Fruit fly (Drosophila melanogaster): ENCODE results near the gene CG3348.

Gene CG3348

dm6 chr3R:27274533-27275447 is 17.2 kb downstream of the CG3348 start, which contains the start of gene CG5938:
CG5938 (plus strand) TSS chr3R:27274794.
- TF ChIP-seq CG8478 (optimal IDR thresholded peaks at IDR 0.05) (no peak), CTCF (optimal IDR thresholded peaks at IDR 0.05) (no peak)

- peak in 1 of 2 experiments; percentile 3 for TF ChIP-seq CTCF (optimal IDR thresholded peaks at IDR 0.05)
- TF ChIP-seq CG8478 (optimal IDR thresholded peaks at IDR 0.05) = no peak
These were observed 18.6 kb downstream of the CG3348 start, which contains the start of gene CG5934 for dm6 chr3R:27273118-27274062. CG5934 (plus strand) TSS chr3R:27273705.

dm6 chr3R:27272233-27272632 is 19.8 kb downstream of the CG3348 start:
- TF ChIP-seq CG8478 (optimal IDR thresholded peaks at IDR 0.05) (no peak), CTCF (optimal IDR thresholded peaks at IDR 0.05) (no peak)

- TF ChIP-seq CTCF (optimal IDR thresholded peaks at IDR 0.05) (no peak), CG8478 (optimal IDR thresholded peaks at IDR 0.05) (no peak)
These were observed 21.4 kb downstream of the CG3348 start for dm6 chr3R:27270379-27271266.

DNA sequence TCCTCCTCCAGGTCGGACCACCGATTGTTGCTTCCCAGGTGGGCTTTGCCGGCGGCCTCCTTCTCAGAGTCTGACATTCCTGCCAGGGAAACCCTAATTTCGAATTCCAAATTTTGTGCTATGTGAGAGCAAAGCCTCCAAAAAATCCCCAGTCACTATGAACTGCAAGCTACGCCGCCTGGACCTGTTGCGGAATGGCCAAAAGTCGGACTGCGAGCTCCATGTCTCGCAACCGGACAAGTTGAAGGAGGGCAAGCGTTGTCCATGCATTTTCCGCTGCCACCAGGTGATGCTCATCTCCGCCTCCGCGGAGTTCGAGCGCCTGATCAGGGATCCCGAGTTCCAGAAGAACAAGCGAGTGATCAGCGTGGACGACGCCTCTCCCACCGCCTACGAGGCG is 26.7 kb downstream of the CG3348 start, which contains the start of the genes CG14262 and CG14260:
CG14262 (minus strand) TSS at position 101 of the 400 bp plus-strand sequence.
CG14260 (plus strand) TSS at position 128 of the 400 bp plus-strand sequence.
- no peak for TF ChIP-seq CG8478 (optimal IDR thresholded peaks at IDR 0.05)
- no peak for TF ChIP-seq CTCF (optimal IDR thresholded peaks at IDR 0.05)

DNA sequence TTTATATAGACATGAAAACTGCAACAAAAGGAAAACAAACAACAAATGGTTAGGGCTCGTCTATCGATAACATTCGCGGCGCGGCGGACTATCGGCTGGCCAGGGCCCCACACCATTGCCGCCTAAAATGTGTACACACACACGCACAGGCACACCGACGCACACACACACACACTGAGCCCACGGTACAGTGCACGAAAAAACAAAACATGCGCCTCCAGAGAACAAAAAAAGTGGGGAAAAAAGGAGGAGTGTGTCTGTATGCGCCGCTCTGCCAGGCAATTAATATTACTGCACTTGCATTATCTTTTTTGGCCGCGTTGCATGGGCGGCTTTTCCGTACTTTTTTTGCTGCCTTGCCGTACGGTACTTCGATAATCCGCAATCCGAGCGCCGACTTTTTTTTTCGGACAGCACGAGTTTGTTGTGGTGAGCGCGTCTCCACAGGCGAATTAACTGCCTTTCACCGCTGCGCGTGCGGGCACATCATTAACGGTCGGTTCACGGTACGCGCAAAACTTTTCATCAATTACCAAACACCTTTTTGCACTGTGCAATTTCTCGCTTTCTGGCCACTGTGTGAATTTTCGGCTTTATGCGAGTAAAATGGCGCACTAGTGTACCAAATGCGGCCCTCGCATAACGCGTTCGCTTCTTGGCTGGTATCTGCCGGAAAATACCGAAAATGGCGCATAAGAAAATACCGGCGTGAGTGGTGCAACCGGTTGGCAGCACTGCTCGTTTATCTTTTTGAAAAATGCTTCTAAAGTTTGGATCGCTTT is 28.4 kb downstream of the CG3348 start, which contains the start of gene woc:
woc (minus strand) TSS at position 622 of the 782 bp plus-strand sequence.
- peak; percentile 24 to 33 for TF ChIP-seq CTCF (optimal IDR thresholded peaks at IDR 0.05)
- TF ChIP-seq CG8478 (optimal IDR thresholded peaks at IDR 0.05) = no peak

dm6 chr3R:27253921-27254376 is 38.1 kb downstream of the CG3348 start:
- no peak for TF ChIP-seq CTCF (optimal IDR thresholded peaks at IDR 0.05)
- TF ChIP-seq CG8478 (optimal IDR thresholded peaks at IDR 0.05) = no peak

dm6 chr3R:27253136-27253920 is 38.7 kb downstream of the CG3348 start, which contains the start of gene pll:
pll (minus strand) TSS chr3R:27253182.
- TF ChIP-seq CTCF (optimal IDR thresholded peaks at IDR 0.05) = no peak
- no peak for TF ChIP-seq CG8478 (optimal IDR thresholded peaks at IDR 0.05)

DNA sequence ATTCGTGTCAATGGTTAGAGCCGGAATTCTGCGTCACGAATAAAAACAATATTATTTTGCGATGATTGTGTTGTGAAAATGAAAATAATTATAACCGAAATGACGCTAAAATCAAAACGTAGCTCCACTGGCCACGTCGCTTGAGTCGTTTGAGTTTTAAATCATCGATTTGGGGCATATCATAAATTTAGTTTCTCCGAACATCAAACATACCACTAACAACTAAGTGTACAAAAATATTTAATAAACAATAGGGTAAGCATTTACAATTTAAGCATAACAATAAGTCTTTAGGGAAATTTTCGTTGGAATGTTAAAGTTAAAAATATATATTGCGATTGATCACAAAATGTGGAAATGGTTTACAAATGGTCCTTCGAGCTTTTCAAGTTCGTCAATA is 41.1 kb downstream of the CG3348 start, which contains the start of the genes TTLL6B and TfIIA-L:
TTLL6B (minus strand) TSS at position 101 of the 400 bp plus-strand sequence.
TfIIA-L (plus strand) TSS at position 206 of the 400 bp plus-strand sequence.
- TF ChIP-seq CG8478 (optimal IDR thresholded peaks at IDR 0.05) (no peak), CTCF (optimal IDR thresholded peaks at IDR 0.05) (no peak)

DNA sequence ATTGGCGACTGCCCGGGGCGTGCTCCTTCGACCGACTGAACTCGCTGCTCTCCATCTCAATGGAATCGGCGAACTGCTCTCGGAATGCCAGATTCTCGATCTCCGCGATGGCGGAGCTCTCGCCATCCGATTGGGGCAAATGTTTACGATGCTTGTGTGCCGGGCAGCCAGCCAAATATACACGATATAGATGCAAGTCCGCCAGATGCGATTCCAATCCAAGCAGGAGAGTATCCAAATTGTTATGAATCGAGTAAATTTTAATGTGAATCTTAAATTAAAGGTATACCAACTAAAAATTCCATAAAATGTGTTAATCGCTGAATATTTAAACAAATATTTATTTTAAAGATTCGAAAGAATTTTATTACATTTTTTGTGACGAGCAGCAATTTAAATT is 44.1 kb downstream of the CG3348 start, which contains the start of gene CG5984:
CG5984 (minus strand) TSS at position 101 of the 400 bp plus-strand sequence.
- TF ChIP-seq CG8478 (optimal IDR thresholded peaks at IDR 0.05) = no peak
- no peak for TF ChIP-seq CTCF (optimal IDR thresholded peaks at IDR 0.05)

- TF ChIP-seq CG8478 (optimal IDR thresholded peaks at IDR 0.05) (no peak), CTCF (optimal IDR thresholded peaks at IDR 0.05) (no peak)
These were observed 45.7 kb downstream of the CG3348 start for dm6 chr3R:27246264-27246663.

DNA sequence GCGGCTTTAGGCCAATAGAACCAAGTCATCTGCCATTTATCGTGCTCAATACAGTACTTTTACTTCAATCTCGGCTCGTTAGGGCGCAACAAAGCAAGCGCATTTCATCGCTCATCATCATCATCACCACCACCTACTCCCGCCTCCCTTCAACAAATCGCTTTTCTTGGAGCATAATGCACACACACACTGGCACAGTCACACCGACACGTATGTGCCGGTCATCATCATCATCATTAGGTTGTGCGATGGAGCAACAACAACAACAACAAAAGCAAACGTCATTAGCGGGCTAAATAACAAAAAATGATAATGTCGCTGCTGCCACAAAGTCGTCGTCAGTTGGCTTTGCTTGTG is 46.6 kb downstream of the CG3348 start:
- no peak for TF ChIP-seq CG8478 (optimal IDR thresholded peaks at IDR 0.05)
- no peak for TF ChIP-seq CTCF (optimal IDR thresholded peaks at IDR 0.05)

Data from S2 (cell line).